Worm (Caenorhabditis elegans) whole organism, early embryonic: ENCODE results near the gene clec-72.

Experiments
- F13C5.2 ChIP-seq: sonication (generic microtip); optimal IDR thresholded peaks from 2 replicates; lab custom pipeline; 2017; ENCODE audit warnings: mild to moderate bottlenecking, missing genetic modification characterization, inconsistent platforms, missing compliant biosample characterization
- aly-1 ChIP-seq: sonication (generic microtip); optimal IDR thresholded peaks from 2 replicates; lab custom pipeline; 2016; ENCODE audit warnings: missing genetic modification characterization, missing compliant biosample characterization
- ama-1 ChIP-seq: fragments of 150-350 bp; optimal IDR thresholded peaks from 2 replicates; lab custom pipeline; 2014
- ceh-36 ChIP-seq: sonication (generic microtip); optimal IDR thresholded peaks from 2 replicates; lab custom pipeline; 2016; ENCODE audit warnings: missing genetic modification characterization, inconsistent platforms, missing compliant biosample characterization
- flt-1 ChIP-seq: fragments of 200-800 bp; sonication (Bioruptor generic); IDR thresholded peaks from 2 replicates; pipeline ENCODE4 v1.3.6; 2022; ENCODE audit warnings: missing genetic modification characterization, missing compliant biosample characterization
- hmbx-1 ChIP-seq: sonication (generic microtip); optimal IDR thresholded peaks from 2 replicates; lab custom pipeline; 2016; ENCODE audit warnings: mild to moderate bottlenecking, missing genetic modification characterization, missing compliant biosample characterization
- hmg-4 ChIP-seq: fragments of 200-800 bp; sonication (Bioruptor generic); optimal IDR thresholded peaks from 2 replicates; lab custom pipeline; 2018; ENCODE audit warnings: mild to moderate bottlenecking, missing genetic modification characterization, missing compliant biosample characterization
- pes-1 ChIP-seq: fragments of 200-800 bp; sonication (Bioruptor generic); IDR thresholded peaks from 2 replicates; pipeline ENCODE4 v1.3.6; 2022; ENCODE audit warnings: missing genetic modification reagents, missing genetic modification characterization, missing compliant biosample characterization
- tbx-37 ChIP-seq: fragments of 200-800 bp; sonication (Bioruptor generic); conservative IDR thresholded peaks from 2 replicates; pipeline ENCODE4 v1.3.6; 2022; ENCODE audit warnings: missing genetic modification reagents, missing genetic modification characterization, missing compliant biosample characterization

ce11 chrIV:3963498-3963897 is 18.9 kb downstream of the clec-72 start:
- TF ChIP-seq hmg-4 = no peak
- TF ChIP-seq F13C5.2 = no peak
- TF ChIP-seq ama-1 (lab: Kevin White, UChicago) = no peak
- no peak for TF ChIP-seq aly-1 (tag; lab: Kevin White, UChicago)
- TF ChIP-seq flt-1 = no peak
- no peak for TF ChIP-seq tbx-37 (GFP tag; lab: Robert Waterston, UW)
- no peak for TF ChIP-seq pes-1 (GFP tag; lab: Robert Waterston, UW)
- TF ChIP-seq hmbx-1 = no peak
- TF ChIP-seq ceh-36 (tag; lab: Kevin White, UChicago) = no peak
